Worm (Caenorhabditis elegans): ENCODE results near the gene nmr-1.

nmr-1 gene

DNA sequence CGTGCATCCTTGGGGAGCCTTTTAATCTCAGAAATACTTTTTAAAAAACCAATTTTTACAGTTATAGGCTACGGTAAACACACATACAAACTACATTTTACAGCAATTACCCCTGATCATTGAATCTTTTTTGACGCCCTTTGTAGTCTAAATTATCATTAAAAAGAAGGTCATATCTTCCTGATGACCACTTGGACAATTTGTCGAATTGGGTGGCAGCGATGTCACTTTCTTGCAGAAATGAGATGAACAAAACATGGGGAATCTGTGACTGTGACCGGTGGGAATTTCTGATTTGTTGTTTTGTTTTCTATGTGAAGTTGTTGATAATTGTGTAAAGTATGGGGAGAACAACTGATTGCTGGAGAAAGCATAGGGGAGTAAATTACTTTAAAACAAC, 3.2 kb upstream of the nmr-1 start:
- TF ChIP-seq ceh-45 (GFP tag; IDR thresholded peaks at IDR 0.05) = no peak
- no peak for TF ChIP-seq ref-2 (tag; optimal IDR thresholded peaks at IDR 0.05)
- no peak for TF ChIP-seq rnt-1 (tag; optimal IDR thresholded peaks at IDR 0.05)
- TF ChIP-seq ceh-34 (tag; optimal IDR thresholded peaks at IDR 0.05) = no peak
- TF ChIP-seq T23F11.4 (GFP tag; optimal IDR thresholded peaks at IDR 0.05) = no peak
- no peak for TF ChIP-seq ama-1 (optimal IDR thresholded peaks at IDR 0.05)
- no peak for TF ChIP-seq unc-42 (tag; optimal IDR thresholded peaks at IDR 0.05)
- no peak for TF ChIP-seq ahr-1 (tag; optimal IDR thresholded peaks at IDR 0.05)
- no peak for TF ChIP-seq ceh-30 (tag; optimal IDR thresholded peaks at IDR 0.05)
- TF ChIP-seq ceh-22 (tag; optimal IDR thresholded peaks at IDR 0.05) = no peak
- TF ChIP-seq tbx-2 (tag; optimal IDR thresholded peaks at IDR 0.05) = no peak
- TF ChIP-seq ceh-19 (GFP tag; optimal IDR thresholded peaks at IDR 0.05) = no peak
- TF ChIP-seq tbx-7 (tag; optimal IDR thresholded peaks at IDR 0.05) = no peak
- TF ChIP-seq fkh-6 (tag; optimal IDR thresholded peaks at IDR 0.05) = no peak
- no peak for TF ChIP-seq fax-1 (tag; optimal IDR thresholded peaks at IDR 0.05)
- no peak for TF ChIP-seq ceh-2 (tag; optimal IDR thresholded peaks at IDR 0.05)
- TF ChIP-seq lim-6 (tag; optimal IDR thresholded peaks at IDR 0.05) = no peak

DNA sequence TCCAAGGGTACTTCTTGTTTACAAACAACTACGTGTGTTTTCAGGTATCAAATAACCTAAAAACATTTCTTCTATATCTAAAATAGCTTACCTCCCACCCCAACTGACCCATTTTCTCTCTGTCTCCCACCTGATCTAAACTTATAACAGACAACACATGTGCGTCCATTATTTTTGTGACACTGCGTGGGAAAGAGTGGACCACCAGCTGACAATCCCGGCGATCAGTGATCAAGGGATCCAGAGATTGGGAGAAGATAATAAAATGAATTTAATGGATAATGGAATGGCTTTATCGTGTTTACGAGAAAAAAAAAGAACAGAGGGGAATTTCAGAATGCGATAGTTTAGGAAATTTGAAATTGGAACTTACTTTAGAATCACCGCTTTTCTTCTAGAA, 2.8 kb upstream of the nmr-1 start:
- TF ChIP-seq odd-2 (tag; optimal IDR thresholded peaks at IDR 0.05) = no peak
- TF ChIP-seq unc-55 (GFP tag; optimal IDR thresholded peaks at IDR 0.05) = peak; percentile 77
- TF ChIP-seq hlh-15 (tag; optimal IDR thresholded peaks at IDR 0.05) = no peak
- peak; percentile 23 for TF ChIP-seq ceh-18 (tag; optimal IDR thresholded peaks at IDR 0.05)

DNA sequence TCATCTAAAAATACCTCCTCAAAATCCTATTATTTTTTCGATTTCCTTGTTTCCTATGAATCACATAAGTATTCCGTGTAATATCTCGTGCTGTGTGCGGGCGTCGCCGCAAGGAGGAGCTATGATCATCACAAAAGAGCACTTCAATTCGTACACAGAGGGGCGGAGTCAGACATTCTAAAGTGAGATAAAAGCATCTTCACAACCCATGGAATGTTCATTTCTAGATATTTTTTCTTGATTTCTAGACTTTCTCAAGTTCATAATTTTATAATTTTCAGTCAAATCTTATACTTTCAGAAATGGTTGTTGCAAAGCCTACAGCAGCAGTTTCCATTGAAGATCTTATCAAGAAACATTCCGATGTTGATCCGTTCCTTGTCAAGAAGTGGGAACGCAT, 975 bp upstream of the nmr-1 start, which contains the start of gene cex-1:
Gene cex-1, plus strand, starts transcription at position 301 of the 400 bp plus-strand sequence.
- no peak for TF ChIP-seq C38D4.7 (GFP tag; optimal IDR thresholded peaks at IDR 0.05)
- no peak for TF ChIP-seq K09A11.1 (tag; optimal IDR thresholded peaks at IDR 0.05; ENCODE audit: insufficient read depth)
- no peak for TF ChIP-seq ref-2 (tag; optimal IDR thresholded peaks at IDR 0.05)
- no peak for TF ChIP-seq ceh-6 (GFP tag; optimal IDR thresholded peaks at IDR 0.05)
- TF ChIP-seq pag-3 (tag; optimal IDR thresholded peaks at IDR 0.05; ENCODE audit: borderline replicate concordance) = no peak
- TF ChIP-seq F13H6.1 (tag; optimal IDR thresholded peaks at IDR 0.05) = no peak
- TF ChIP-seq sox-2 (GFP tag; IDR thresholded peaks at IDR 0.05) = no peak
- no peak for TF ChIP-seq pha-2 (tag; optimal IDR thresholded peaks at IDR 0.05)
- no peak for TF ChIP-seq ceh-18 (tag; optimal IDR thresholded peaks at IDR 0.05)
- no peak for TF ChIP-seq pat-9 (tag; optimal IDR thresholded peaks at IDR 0.05)
- TF ChIP-seq zip-5 (tag; optimal IDR thresholded peaks at IDR 0.05) = no peak
- no peak for TF ChIP-seq pqm-1 (tag; optimal IDR thresholded peaks at IDR 0.05)
- TF ChIP-seq dmd-4 (tag; optimal IDR thresholded peaks at IDR 0.05; ENCODE audit: borderline replicate concordance) = no peak
- no peak for TF ChIP-seq ceh-24 (tag; optimal IDR thresholded peaks at IDR 0.05)
- TF ChIP-seq ceh-30 (tag; optimal IDR thresholded peaks at IDR 0.05) = no peak
- no peak for TF ChIP-seq syd-9 (tag; optimal IDR thresholded peaks at IDR 0.05)
- no peak for TF ChIP-seq elt-4 (tag; optimal IDR thresholded peaks at IDR 0.05)
- no peak for TF ChIP-seq tbx-7 (tag; optimal IDR thresholded peaks at IDR 0.05)

DNA sequence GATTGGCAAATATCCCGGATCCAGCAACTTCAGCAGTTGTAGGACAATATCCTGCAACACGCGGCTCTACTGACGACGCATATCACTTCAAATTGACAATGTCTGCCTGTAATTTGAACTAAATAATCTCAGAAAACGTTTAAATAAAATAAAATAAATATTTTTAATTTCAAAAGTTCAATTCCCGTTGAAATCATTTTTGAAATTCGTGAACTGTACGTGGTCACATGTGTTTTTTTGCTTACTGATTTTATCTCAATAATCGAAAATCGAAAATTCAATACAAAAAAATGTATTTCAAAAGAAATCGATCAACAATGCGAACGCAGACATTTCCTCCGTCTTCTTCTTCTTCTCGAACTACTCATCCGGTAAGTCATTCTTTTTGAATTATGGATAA, 8.8 kb downstream of the nmr-1 start, which contains the start of gene F07F6.1:
Gene F07F6.1, plus strand, starts transcription at position 301 of the 400 bp plus-strand sequence.
- no peak for TF ChIP-seq ceh-48 (tag; optimal IDR thresholded peaks at IDR 0.05)

DNA sequence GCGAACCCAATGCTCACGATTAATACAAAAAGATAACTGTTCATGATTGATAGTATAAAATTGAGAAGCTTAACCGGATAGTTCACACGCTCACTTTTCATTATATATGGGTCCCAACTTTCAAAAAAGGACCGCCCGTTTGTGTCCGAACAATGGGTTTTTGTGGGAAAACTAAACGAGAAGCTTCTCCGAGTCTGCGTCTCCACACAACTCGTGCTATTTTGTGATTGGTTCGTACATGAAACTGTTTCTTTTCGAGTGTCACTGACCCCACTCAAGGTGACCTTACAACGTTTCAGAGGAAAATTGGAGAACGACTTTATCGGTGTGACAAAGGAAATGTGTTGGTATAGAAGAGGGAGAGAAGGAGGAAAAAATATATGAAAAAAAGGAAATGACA, 9.6 kb downstream of the nmr-1 start, which contains the start of gene dct-5:
Gene dct-5, minus strand, starts transcription at position 101 of the 400 bp plus-strand sequence.
- TF ChIP-seq K02D7.2 (tag; optimal IDR thresholded peaks at IDR 0.05) = no peak
- TF ChIP-seq nfya-1 (tag; optimal IDR thresholded peaks at IDR 0.05) = no peak
- TF ChIP-seq hlh-13 (GFP tag; optimal IDR thresholded peaks at IDR 0.05) = no peak
- no peak for TF ChIP-seq tbx-2 (tag; optimal IDR thresholded peaks at IDR 0.05)
- no peak for TF ChIP-seq elt-4 (tag; optimal IDR thresholded peaks at IDR 0.05)
- no peak for TF ChIP-seq ceh-31 (tag; optimal IDR thresholded peaks at IDR 0.05)
- TF ChIP-seq unc-86 (tag; optimal IDR thresholded peaks at IDR 0.05) = no peak
- no peak for TF ChIP-seq Y22D7AL.16 (tag; optimal IDR thresholded peaks at IDR 0.05)
- TF ChIP-seq unc-55 (GFP tag; optimal IDR thresholded peaks at IDR 0.05) = no peak
- TF ChIP-seq ztf-16 (tag; optimal IDR thresholded peaks at IDR 0.05) = no peak
- TF ChIP-seq fax-1 (tag; optimal IDR thresholded peaks at IDR 0.05) = no peak
- no peak for TF ChIP-seq pha-4 (tag; optimal IDR thresholded peaks at IDR 0.05)
- no peak for TF ChIP-seq ceh-45 (GFP tag; IDR thresholded peaks at IDR 0.05)
- TF ChIP-seq pha-2 (tag; optimal IDR thresholded peaks at IDR 0.05) = no peak
- TF ChIP-seq ceh-24 (tag; optimal IDR thresholded peaks at IDR 0.05) = no peak
